ENCODE assay signal across 1 fruit fly cellular context in the genomic region with DNA sequence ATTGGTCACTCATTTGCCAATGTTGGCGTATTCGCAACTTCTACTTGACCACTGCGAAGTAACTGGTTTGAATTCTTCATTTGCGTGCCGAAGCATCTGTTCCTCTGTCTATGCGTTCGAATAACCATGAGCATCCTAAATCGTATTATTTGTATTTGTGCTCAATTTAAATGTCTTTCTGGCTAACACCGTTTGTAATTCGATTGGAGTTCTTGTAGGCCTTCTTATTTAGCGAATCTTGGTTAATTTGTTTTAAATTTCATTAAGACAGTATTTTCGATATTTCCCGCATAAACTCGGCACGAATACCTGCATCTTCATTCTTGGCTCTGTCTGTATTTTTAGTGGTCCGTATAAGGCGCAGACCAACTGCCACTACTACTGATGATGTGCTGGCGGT.
TF ChIP-seq lines count a peak whose summit lies in the region.

No protein-coding gene starts in this region.

TF ChIP-seq in whole organism, prepupa, 60 proteins besides CTCF, POLR2A, EP300 and RAD21 (continued from another document):
- peak; percentile 95 for TF ChIP-seq Eip78C (GFP tag; lab: Kevin White, UChicago)
- peak; percentile 68 for TF ChIP-seq CG9139 (GFP tag; optimal IDR thresholded peaks at IDR 0.05; lab: Kevin White, UChicago)
- no peak for TF ChIP-seq CG6276 (GFP tag; optimal IDR thresholded peaks at IDR 0.05; lab: Kevin White, UChicago)
- peak; percentile 91 for TF ChIP-seq net (GFP tag; optimal IDR thresholded peaks at IDR 0.05; lab: Kevin White, UChicago)
- TF ChIP-seq svp (GFP tag; lab: Kevin White, UChicago) = no peak
- peak; percentile 81 for TF ChIP-seq CG10631 (GFP tag; optimal IDR thresholded peaks at IDR 0.05; lab: Kevin White, UChicago)
- no peak for TF ChIP-seq CG11294 (GFP tag; IDR thresholded peaks at IDR 0.05; lab: Robert Waterston, UW)
- peak; percentile 84 for TF ChIP-seq CG6854 (GFP tag; optimal IDR thresholded peaks at IDR 0.05; lab: Kevin White, UChicago)
- peak; percentile 3 for TF ChIP-seq Sox15 (GFP tag; optimal IDR thresholded peaks at IDR 0.05; lab: Kevin White, UChicago)
- TF ChIP-seq topi (GFP tag; optimal IDR thresholded peaks at IDR 0.05; lab: Kevin White, UChicago) = peak; percentile 79
- TF ChIP-seq esn (GFP tag; optimal IDR thresholded peaks at IDR 0.05; lab: Kevin White, UChicago) = peak; percentile 83
- TF ChIP-seq cyc (GFP tag; optimal IDR thresholded peaks at IDR 0.05; lab: Kevin White, UChicago) = peak; percentile 59
- peak; percentile 73 for TF ChIP-seq Lpt (GFP tag; optimal IDR thresholded peaks at IDR 0.05; lab: Kevin White, UChicago)
- TF ChIP-seq CG11902 (GFP tag; optimal IDR thresholded peaks at IDR 0.05; lab: Kevin White, UChicago) = no peak
- peak; percentile 80 for TF ChIP-seq Met (GFP tag; optimal IDR thresholded peaks at IDR 0.05; lab: Kevin White, UChicago)
- TF ChIP-seq dsx (GFP tag; optimal IDR thresholded peaks at IDR 0.05; lab: Kevin White, UChicago; ENCODE audit: poor library complexity, severe bottlenecking) = peak; percentile 91
- no peak for TF ChIP-seq spab (GFP tag; optimal IDR thresholded peaks at IDR 0.05; lab: Kevin White, UChicago)
- TF ChIP-seq OdsH (GFP tag; optimal IDR thresholded peaks at IDR 0.05; lab: Kevin White, UChicago) = peak; percentile 73
- TF ChIP-seq CG16779 (tag; optimal IDR thresholded peaks at IDR 0.05; lab: Kevin White, UChicago) = no peak
- TF ChIP-seq Eip75B (GFP tag; optimal IDR thresholded peaks at IDR 0.05; lab: Kevin White, UChicago) = peak; percentile 83
- peak; percentile 72 for TF ChIP-seq CG31627 (GFP tag; optimal IDR thresholded peaks at IDR 0.05; lab: Kevin White, UChicago)
- peak; percentile 13 for TF ChIP-seq CG4318 (GFP tag; optimal IDR thresholded peaks at IDR 0.05; lab: Kevin White, UChicago)
- TF ChIP-seq eg (GFP tag; IDR thresholded peaks at IDR 0.05; lab: Robert Waterston, UW) = no peak
- no peak for TF ChIP-seq Sox102F (GFP tag; optimal IDR thresholded peaks at IDR 0.05; lab: Kevin White, UChicago)
- TF ChIP-seq fd85E (GFP tag; optimal IDR thresholded peaks at IDR 0.05; lab: Kevin White, UChicago) = peak; percentile 6
- peak; percentile 39 for TF ChIP-seq dac (GFP tag; optimal IDR thresholded peaks at IDR 0.05; lab: Kevin White, UChicago)
- peak in 1 of 2 experiments; percentile 63 for TF ChIP-seq salr (GFP tag; optimal IDR thresholded peaks at IDR 0.05; lab: Kevin White, UChicago)
- TF ChIP-seq lz (GFP tag; optimal IDR thresholded peaks at IDR 0.05; lab: Kevin White, UChicago) = peak; percentile 75
- peak; percentile 62 for TF ChIP-seq Ets21C (GFP tag; optimal IDR thresholded peaks at IDR 0.05; lab: Kevin White, UChicago)
- TF ChIP-seq Sox14 (GFP tag; optimal IDR thresholded peaks at IDR 0.05; lab: Kevin White, UChicago) = peak; percentile 81
- peak; percentile 71; the same call in 2 of the 3 replicates for TF ChIP-seq CG8119 (GFP tag; IDR thresholded peaks at IDR 0.05; lab: Robert Waterston, UW)
- peak; percentile 87 for TF ChIP-seq Ets96B (tag; optimal IDR thresholded peaks at IDR 0.05; lab: Kevin White, UChicago)
- peak; percentile 71 for TF ChIP-seq CG8632 (GFP tag; optimal IDR thresholded peaks at IDR 0.05; lab: Kevin White, UChicago)
- no peak for TF ChIP-seq Hr38 (GFP tag; optimal IDR thresholded peaks at IDR 0.05; lab: Kevin White, UChicago)
- peak; percentile 81 for TF ChIP-seq fd59A (GFP tag; optimal IDR thresholded peaks at IDR 0.05; lab: Kevin White, UChicago)
- TF ChIP-seq achi (GFP tag; optimal IDR thresholded peaks at IDR 0.05; lab: Kevin White, UChicago) = no peak
